Worm (Caenorhabditis elegans): Measurements from ENCODE around the gene clec-59.

DNA sequence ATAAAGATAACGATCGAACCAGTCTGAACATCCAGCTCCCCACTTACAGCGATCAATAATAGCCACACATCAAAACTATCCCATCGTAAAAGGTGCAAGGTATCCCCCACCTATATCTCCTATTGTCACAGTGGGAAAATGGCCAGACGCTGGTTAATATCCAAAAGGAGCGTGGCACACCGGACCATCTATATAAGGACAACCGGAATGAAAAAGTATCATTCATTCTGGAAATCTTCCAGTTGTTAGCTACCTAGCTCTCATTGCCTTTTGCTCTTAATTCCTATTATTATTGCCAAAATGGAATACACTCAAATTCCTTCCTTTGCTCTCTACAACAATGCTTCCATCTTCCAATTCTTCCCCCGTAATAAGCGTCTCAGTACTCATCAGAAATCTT lies 2.3 kb downstream of the clec-59 start, which contains the start of gene ZK666.4:
- TF ChIP-seq lsy-2 (tag; optimal IDR thresholded peaks at IDR 0.05), result no peak
- TF ChIP-seq nhr-12 (tag; optimal IDR thresholded peaks at IDR 0.05), result no peak
- no peak for TF ChIP-seq ceh-82 (tag; optimal IDR thresholded peaks at IDR 0.05)
- TF ChIP-seq unc-39 (tag; optimal IDR thresholded peaks at IDR 0.05), result no peak
- TF ChIP-seq unc-62 (GFP tag; optimal IDR thresholded peaks at IDR 0.05), result no peak
- TF ChIP-seq ama-1 (optimal IDR thresholded peaks at IDR 0.05), result no peak

Measured in whole organism, L2 larva.